Worm (Caenorhabditis elegans): ENCODE measurements around the gene Y110A2AL.3.

Y110A2AL.3 gene

DNA sequence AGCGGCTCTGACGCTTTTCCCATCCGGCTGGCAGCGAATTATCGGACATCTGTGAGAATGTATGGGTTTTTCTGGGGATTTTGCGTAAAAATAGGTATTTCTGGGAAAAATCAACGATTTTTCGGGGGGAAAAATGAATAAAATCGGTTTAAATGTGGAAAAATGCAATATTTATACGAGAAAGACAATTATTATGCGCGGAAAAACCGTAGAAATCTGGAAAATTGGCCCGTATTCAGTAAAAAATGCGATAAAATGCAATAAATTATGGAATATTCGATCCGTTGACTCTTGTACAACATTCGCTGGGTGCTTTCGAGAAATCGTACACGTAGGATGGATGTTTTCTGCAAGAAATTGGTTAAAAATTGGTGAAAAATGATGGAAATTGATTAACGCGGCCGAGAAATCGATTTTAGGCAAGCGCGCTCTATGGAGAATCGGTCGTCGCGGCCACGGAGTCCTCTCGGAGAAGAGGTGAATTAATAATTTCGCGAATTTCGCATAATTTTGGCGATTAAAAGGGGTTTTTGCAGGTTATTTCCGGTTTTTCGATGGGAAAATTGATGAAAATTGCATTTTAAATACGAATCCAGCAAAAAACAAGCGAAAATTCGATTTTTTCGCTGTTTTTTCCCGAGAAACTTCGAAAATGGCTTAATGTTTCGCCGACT is 22.2 kb downstream of the Y110A2AL.3 start, which contains the start of gene pinn-1 (continued):
- TF ChIP-seq lsy-27 (tag; optimal IDR thresholded peaks at IDR 0.05; ENCODE audit: borderline replicate concordance, insufficient read depth) = no peak
- TF ChIP-seq ama-1 (optimal IDR thresholded peaks at IDR 0.05) = no peak
- TF ChIP-seq ama-1 (GFP tag; optimal IDR thresholded peaks at IDR 0.05) = no peak
- no peak for TF ChIP-seq tbx-9 (tag; optimal IDR thresholded peaks at IDR 0.05; ENCODE audit: borderline replicate concordance)
- peak; percentile 92 for TF ChIP-seq pbrm-1 (GFP tag; IDR thresholded peaks at IDR 0.05)
- TF ChIP-seq nfya-2 (GFP tag; IDR thresholded peaks at IDR 0.05) = no peak
- TF ChIP-seq ceh-40 (GFP tag; IDR thresholded peaks at IDR 0.05) = no peak
- TF ChIP-seq T07F8.4 (tag; optimal IDR thresholded peaks at IDR 0.05) = no peak
- peak; percentile 52; the same call in 1 of the 2 replicates for TF ChIP-seq egrh-3 (GFP tag; IDR thresholded peaks at IDR 0.05)
- peak; percentile 89 for TF ChIP-seq K11D2.4 (GFP tag; IDR thresholded peaks at IDR 0.05)
- peak; percentile 69 for TF ChIP-seq F33H1.4 (GFP tag; IDR thresholded peaks at IDR 0.05)
- TF ChIP-seq let-607 (tag; optimal IDR thresholded peaks at IDR 0.05) = no peak
- TF ChIP-seq dpl-1 (GFP tag; optimal IDR thresholded peaks at IDR 0.05) = peak; percentile 47
- TF ChIP-seq mes-4 (tag; optimal IDR thresholded peaks at IDR 0.05) = no peak
- peak; percentile 92 for TF ChIP-seq nfyb-1 (GFP tag; IDR thresholded peaks at IDR 0.05)
- TF ChIP-seq dox-1 (GFP tag; IDR thresholded peaks at IDR 0.05) = peak; percentile 94
- TF ChIP-seq chd-7 (tag; optimal IDR thresholded peaks at IDR 0.05) = peak; percentile 86
- peak; percentile 66 for TF ChIP-seq F22D6.2 (tag; optimal IDR thresholded peaks at IDR 0.05)
- no peak for TF ChIP-seq somi-1 (GFP tag; optimal IDR thresholded peaks at IDR 0.05)
- peak; percentile 95 for TF ChIP-seq athp-1 (tag; optimal IDR thresholded peaks at IDR 0.05)
- TF ChIP-seq Y95B8A.8 (GFP tag; IDR thresholded peaks at IDR 0.05) = peak; percentile 77
- TF ChIP-seq K12H6.12 (tag; optimal IDR thresholded peaks at IDR 0.05) = peak; percentile 82
- no peak for TF ChIP-seq fkh-3 (tag; optimal IDR thresholded peaks at IDR 0.05)
- TF ChIP-seq ZK185.1 (tag; optimal IDR thresholded peaks at IDR 0.05; ENCODE audit: poor library complexity, severe bottlenecking) = no peak
- TF ChIP-seq lir-1 (GFP tag; conservative IDR thresholded peaks at IDR 0.05) = no peak; the same call in 1 of the 2 replicates
- TF ChIP-seq Y67H2A.10 (GFP tag; conservative IDR thresholded peaks at IDR 0.05) = peak; percentile 70; the same call in 1 of the 2 replicates
- TF ChIP-seq snpc-1.1 (tag; optimal IDR thresholded peaks at IDR 0.05; ENCODE audit: insufficient read depth) = peak; percentile 17
- TF ChIP-seq ztf-28 (GFP tag; IDR thresholded peaks at IDR 0.05) = peak; percentile 93
- TF ChIP-seq rpc-1 (optimal IDR thresholded peaks at IDR 0.05) = no peak
- no peak for TF ChIP-seq rpc-1 (tag; optimal IDR thresholded peaks at IDR 0.05)
- peak; percentile 37; the same call in 1 of the 2 replicates for TF ChIP-seq cebp-1 (GFP tag; IDR thresholded peaks at IDR 0.05)
- TF ChIP-seq cebp-1 (tag; optimal IDR thresholded peaks at IDR 0.05) = peak; percentile 75
- peak; percentile 60 for TF ChIP-seq zim-3 (tag; optimal IDR thresholded peaks at IDR 0.05)
- peak; percentile 63; the same call in 1 of the 2 replicates for TF ChIP-seq B0019.2 (GFP tag; conservative IDR thresholded peaks at IDR 0.05)
- TF ChIP-seq bed-1 (GFP tag; IDR thresholded peaks at IDR 0.05) = no peak
- TF ChIP-seq lin-26 (GFP tag; IDR thresholded peaks at IDR 0.05) = peak; percentile 66
- TF ChIP-seq C06A6.2 (GFP tag; conservative IDR thresholded peaks at IDR 0.05) = no peak
- no peak for TF ChIP-seq F37B4.10 (GFP tag; IDR thresholded peaks at IDR 0.05)
- peak; percentile 61 for TF ChIP-seq F57C9.4 (tag; optimal IDR thresholded peaks at IDR 0.05)
- TF ChIP-seq sea-2 (GFP tag; IDR thresholded peaks at IDR 0.05) = no peak
